Worm (Caenorhabditis elegans): ENCODE results near the gene F08G12.5.

Gene F08G12.5

ce11 chrX:11355856-11356255, 45.8 kb upstream of the F08G12.5 start:
- TF ChIP-seq sup-37 (GFP tag; optimal IDR thresholded peaks at IDR 0.05) = no peak
- TF ChIP-seq vab-15 (tag; optimal IDR thresholded peaks at IDR 0.05) = no peak
- TF ChIP-seq hpl-2 (GFP tag; optimal IDR thresholded peaks at IDR 0.05) = no peak
- TF ChIP-seq unc-98 (GFP tag; IDR thresholded peaks at IDR 0.05) = no peak
- TF ChIP-seq jun-1 (tag; optimal IDR thresholded peaks at IDR 0.05) = no peak
- no peak for TF ChIP-seq nhr-71 (tag; optimal IDR thresholded peaks at IDR 0.05)
- no peak for TF ChIP-seq tlp-1 (tag; optimal IDR thresholded peaks at IDR 0.05)

DNA sequence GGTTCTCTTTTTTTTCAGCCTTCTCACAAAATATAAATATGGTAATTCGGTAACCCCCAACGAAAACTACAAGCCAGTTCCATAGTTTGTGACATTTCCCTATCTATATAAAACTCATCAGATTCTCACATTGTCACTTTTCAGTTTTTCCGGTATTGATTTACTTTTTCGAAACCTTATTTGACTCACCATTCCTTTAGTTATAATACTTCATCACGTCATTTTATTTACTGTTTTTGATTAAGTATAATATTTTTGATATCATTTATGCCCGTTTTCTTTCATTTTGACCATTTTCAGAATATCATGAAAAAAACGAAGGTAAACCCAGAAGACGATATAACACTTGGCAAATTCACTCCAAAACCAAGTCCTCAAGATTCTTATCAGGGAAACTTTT, 41.8 kb upstream of the F08G12.5 start, which contains the start of gene pgp-3:
Gene pgp-3, plus strand, starts transcription at position 301 of the 400 bp plus-strand sequence.
- TF ChIP-seq snu-23 (GFP tag; optimal IDR thresholded peaks at IDR 0.05) (no peak), hlh-4 (tag; optimal IDR thresholded peaks at IDR 0.05) (no peak), fkh-10 (GFP tag; optimal IDR thresholded peaks at IDR 0.05) (no peak), unc-130 (tag; optimal IDR thresholded peaks at IDR 0.05) (no peak), grh-1 (GFP tag; IDR thresholded peaks at IDR 0.05) (no peak), egl-27 (tag; optimal IDR thresholded peaks at IDR 0.05) (no peak), sup-37 (GFP tag; optimal IDR thresholded peaks at IDR 0.05) (no peak), efl-3 (GFP tag; optimal IDR thresholded peaks at IDR 0.05) (no peak), zag-1 (tag; optimal IDR thresholded peaks at IDR 0.05) (no peak), nhr-47 (tag; optimal IDR thresholded peaks at IDR 0.05) (no peak), nhr-11 (tag; optimal IDR thresholded peaks at IDR 0.05) (no peak), nhr-20 (tag; optimal IDR thresholded peaks at IDR 0.05) (no peak), efl-1 (optimal IDR thresholded peaks at IDR 0.05) (no peak), efl-1 (GFP tag; optimal IDR thresholded peaks at IDR 0.05 in 1 of 2) (no peak), nhr-71 (tag; optimal IDR thresholded peaks at IDR 0.05) (no peak), mdl-1 (tag; optimal IDR thresholded peaks at IDR 0.05) (no peak), isw-1 (GFP tag; IDR thresholded peaks at IDR 0.05) (no peak), nhr-12 (tag; optimal IDR thresholded peaks at IDR 0.05) (no peak)

DNA sequence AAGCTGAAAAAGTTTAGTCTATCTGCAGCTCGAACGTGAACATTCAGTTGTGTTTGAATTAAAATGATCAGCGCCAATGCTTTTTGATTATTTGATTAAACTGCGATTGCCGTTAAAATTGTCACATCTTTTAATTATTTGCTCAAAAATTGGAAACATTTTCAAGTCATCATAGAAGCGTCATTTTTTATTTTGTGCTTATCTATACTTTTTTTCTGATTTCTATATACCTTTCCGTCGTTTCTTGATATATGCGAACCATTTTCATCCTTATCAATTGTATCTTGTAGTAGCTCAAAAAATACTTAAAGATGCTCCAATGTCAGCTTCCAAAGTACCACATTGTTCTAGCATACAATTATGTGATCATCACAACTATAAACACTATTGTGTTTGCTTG, 41.2 kb upstream of the F08G12.5 start:
- no peak for TF ChIP-seq vab-15 (tag; optimal IDR thresholded peaks at IDR 0.05)
- TF ChIP-seq elt-2 (tag; optimal IDR thresholded peaks at IDR 0.05) = peak; percentile 71

DNA sequence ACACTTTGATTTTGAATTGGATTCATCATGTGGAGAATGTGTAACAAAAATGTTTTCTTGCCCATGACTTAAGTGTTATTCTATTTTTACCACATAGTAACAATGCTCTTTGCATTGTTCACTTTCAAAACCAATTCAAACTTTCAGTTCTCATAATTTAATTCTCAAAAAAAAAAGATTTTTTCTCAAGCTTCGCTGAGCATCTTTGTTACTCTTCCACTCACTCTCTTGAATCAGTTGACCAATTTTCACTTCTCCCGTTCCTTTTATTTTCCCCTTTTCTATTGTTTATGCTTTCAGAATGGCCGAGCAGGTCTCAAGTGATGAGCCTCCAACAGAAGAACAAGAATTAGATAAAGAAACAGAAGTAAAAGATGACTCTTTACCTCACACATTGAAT, 36.1 kb upstream of the F08G12.5 start, which contains the start of gene oct-2:
Gene oct-2, plus strand, starts transcription at position 301 of the 400 bp plus-strand sequence.
- TF ChIP-seq lin-13 (GFP tag; optimal IDR thresholded peaks at IDR 0.05) = no peak
- TF ChIP-seq pqm-1 (tag; optimal IDR thresholded peaks at IDR 0.05) = no peak
- no peak for TF ChIP-seq unc-98 (GFP tag; IDR thresholded peaks at IDR 0.05)
- TF ChIP-seq efl-3 (GFP tag; optimal IDR thresholded peaks at IDR 0.05) = no peak
- TF ChIP-seq jun-1 (tag; optimal IDR thresholded peaks at IDR 0.05) = no peak
- TF ChIP-seq aha-1 (tag; optimal IDR thresholded peaks at IDR 0.05) = no peak
- TF ChIP-seq egl-27 (tag; optimal IDR thresholded peaks at IDR 0.05) = no peak
- no peak for TF ChIP-seq lin-14 (GFP tag; optimal IDR thresholded peaks at IDR 0.05)
- no peak for TF ChIP-seq ceh-8 (GFP tag; optimal IDR thresholded peaks at IDR 0.05)
- no peak for TF ChIP-seq lin-39 (tag; optimal IDR thresholded peaks at IDR 0.05)
- TF ChIP-seq fos-1 (tag; optimal IDR thresholded peaks at IDR 0.05) = no peak

ce11 chrX:11345471-11345870, 35.4 kb upstream of the F08G12.5 start:
- TF ChIP-seq ets-5 (GFP tag; IDR thresholded peaks at IDR 0.05) = no peak
- no peak for TF ChIP-seq ceh-8 (GFP tag; optimal IDR thresholded peaks at IDR 0.05)
- no peak for TF ChIP-seq efl-3 (GFP tag; optimal IDR thresholded peaks at IDR 0.05)
- TF ChIP-seq egl-13 (tag; optimal IDR thresholded peaks at IDR 0.05) = no peak
- TF ChIP-seq sox-4 (tag; optimal IDR thresholded peaks at IDR 0.05) = no peak
- no peak for TF ChIP-seq dsc-1 (tag; optimal IDR thresholded peaks at IDR 0.05)
- TF ChIP-seq hlh-17 (GFP tag; optimal IDR thresholded peaks at IDR 0.05; ENCODE audit: borderline replicate concordance) = no peak
- TF ChIP-seq mef-2 (tag; optimal IDR thresholded peaks at IDR 0.05) = no peak
- TF ChIP-seq nhr-11 (tag; optimal IDR thresholded peaks at IDR 0.05) = no peak
- TF ChIP-seq nhr-76 (tag; optimal IDR thresholded peaks at IDR 0.05) = no peak
- no peak for TF ChIP-seq lin-13 (GFP tag; optimal IDR thresholded peaks at IDR 0.05)
- no peak for TF ChIP-seq skn-1 (tag; optimal IDR thresholded peaks at IDR 0.05)
- no peak for TF ChIP-seq nhr-12 (tag; optimal IDR thresholded peaks at IDR 0.05)
- no peak for TF ChIP-seq C04F5.9 (tag; optimal IDR thresholded peaks at IDR 0.05)
- TF ChIP-seq ceh-63 (GFP tag; optimal IDR thresholded peaks at IDR 0.05) = no peak
